Worm (Caenorhabditis elegans) whole organism, midembryonic: ENCODE measurements around the gene sid-2.

ENCODE experiments used
- T22C8.4 ChIP-seq: fragments of 200-800 bp; sonication (Bioruptor generic); IDR thresholded peaks from 2 replicates; pipeline ENCODE4 v1.3.6; 2022; ENCODE audit warnings: missing genetic modification characterization, missing compliant biosample characterization
- cog-1 ChIP-seq: sonication (generic microtip); optimal IDR thresholded peaks from 2 replicates; lab custom pipeline; 2016; ENCODE audit warnings: missing genetic modification characterization, missing compliant biosample characterization
- flt-1 ChIP-seq: fragments of 200-800 bp; sonication (Bioruptor generic); IDR thresholded peaks from 2 replicates; pipeline ENCODE4 v1.3.6; 2022; ENCODE audit warnings: missing genetic modification characterization, missing compliant biosample characterization
- klf-2 ChIP-seq: fragments of 200-800 bp; sonication (Bioruptor generic); conservative IDR thresholded peaks from 2 replicates; pipeline ENCODE4 v1.3.6; 2022; ENCODE audit warnings: missing genetic modification reagents, missing genetic modification characterization, missing compliant biosample characterization
- med-1 ChIP-seq: sonication (generic microtip); optimal IDR thresholded peaks from 2 replicates; lab custom pipeline; 2017; ENCODE audit warnings: missing genetic modification characterization, mild to moderate bottlenecking, missing compliant biosample characterization, antibody characterized with exemption, missing genetic modification reagents; ENCODE audit not compliant: insufficient read depth
- ref-1 ChIP-seq: fragments of 200-800 bp; sonication (Bioruptor generic); conservative IDR thresholded peaks from 2 replicates; pipeline ENCODE4 v1.3.6; 2022; ENCODE audit warnings: missing genetic modification reagents, missing genetic modification characterization, missing compliant biosample characterization
- tab-1 ChIP-seq: fragments of 200-800 bp; sonication (Bioruptor generic); IDR thresholded peaks from 2 replicates; pipeline ENCODE4 v1.3.6; 2022; ENCODE audit warnings: missing genetic modification characterization, missing compliant biosample characterization
- ztf-23 ChIP-seq: fragments of 200-800 bp; sonication (Bioruptor generic); IDR thresholded peaks from 2 replicates; pipeline ENCODE4 v1.3.6; 2022; ENCODE audit warnings: missing genetic modification reagents, missing genetic modification characterization, missing compliant biosample characterization
- ztf-29 ChIP-seq: fragments of 200-800 bp; sonication (Bioruptor generic); IDR thresholded peaks from 2 replicates; pipeline ENCODE4 v1.3.6; 2022; ENCODE audit warnings: missing genetic modification reagents, missing genetic modification characterization, missing compliant biosample characterization

- TF ChIP-seq ztf-23 (GFP tag; lab: Robert Waterston, UW) (no peak), cog-1 (tag; lab: Kevin White, UChicago) (no peak), flt-1 (GFP tag; lab: Robert Waterston, UW) (no peak), klf-2 (GFP tag; lab: Robert Waterston, UW) (no peak), ztf-29 (GFP tag; lab: Robert Waterston, UW) (no peak), med-1 (no peak), ref-1 (no peak), tab-1 (GFP tag; lab: Robert Waterston, UW) (no peak), T22C8.4 (no peak)
Measured at ce11 chrIII:13694048-13694447, 14.8 kb downstream of the sid-2 start.
